Worm (Caenorhabditis elegans): Measurements from ENCODE around the gene srh-257.

- TF ChIP-seq nhr-11 (tag; optimal IDR thresholded peaks at IDR 0.05) (no peak), snpc-4 (tag; optimal IDR thresholded peaks at IDR 0.05) (no peak), egl-27 (tag; optimal IDR thresholded peaks at IDR 0.05) (no peak), unc-62 (GFP tag; optimal IDR thresholded peaks at IDR 0.05) (no peak)
These were observed 52.1 kb downstream of the srh-257 start, which contains the start of gene str-71 for ce11 chrV:15459088-15459487.
